Worm (Caenorhabditis elegans) whole organism, L2 larva: Measurements from ENCODE around the gene ZK418.7.

Experiments used
- ceh-82 ChIP-seq: fragments of 150-350 bp; optimal IDR thresholded peaks from 2 replicates; lab custom pipeline; 2014; ENCODE audit warnings: missing biosample characterization, missing genetic modification characterization
- egl-27 ChIP-seq: sonication (generic microtip); optimal IDR thresholded peaks from 3 replicates; lab custom pipeline; 2017; ENCODE audit warnings: missing biosample characterization, missing genetic modification reagents, missing genetic modification characterization
- nhr-237 ChIP-seq: fragments of 150-350 bp; optimal IDR thresholded peaks from 2 replicates; lab custom pipeline; 2014; ENCODE audit warnings: missing biosample characterization, missing genetic modification characterization
- nhr-25 ChIP-seq: fragments of 150-350 bp; sonication (generic microtip); optimal IDR thresholded peaks from 3 replicates; lab custom pipeline; 2014; ENCODE audit warnings: missing biosample characterization, missing genetic modification characterization
- peb-1 ChIP-seq: fragments of 150-350 bp; optimal IDR thresholded peaks from 2 replicates; lab custom pipeline; 2014; ENCODE audit warnings: missing biosample characterization, missing genetic modification characterization
- snpc-4 ChIP-seq: fragments of 150-350 bp; optimal IDR thresholded peaks from 2 replicates; lab custom pipeline; 2014; ENCODE audit warnings: missing biosample characterization, missing genetic modification characterization
- zag-1 ChIP-seq: fragments of 150-350 bp; optimal IDR thresholded peaks from 2 replicates; lab custom pipeline; 2014; ENCODE audit warnings: missing biosample characterization, missing genetic modification characterization
- ztf-4 ChIP-seq: fragments of 150-350 bp; optimal IDR thresholded peaks from 2 replicates; lab custom pipeline; 2014; ENCODE audit warnings: missing biosample characterization, missing genetic modification characterization

ce11 chrIII:7034252-7035223 is 46.1 kb downstream of the ZK418.7 start:
- TF ChIP-seq nhr-237 (tag; lab: Kevin White, UChicago) (no peak), zag-1 (tag; lab: Kevin White, UChicago) (no peak), egl-27 (tag; lab: Kevin White, UChicago) (no peak), ceh-82 (tag; lab: Kevin White, UChicago) (no peak), ztf-4 (no peak), peb-1 (tag; lab: Kevin White, UChicago) (no peak), snpc-4 (tag; lab: Kevin White, UChicago) (no peak), nhr-25 (no peak)
